Worm (Caenorhabditis elegans) whole organism, L4/young adult: ENCODE measurements around the gene F37B4.10.

Experiments
- dao-5 ChIP-seq: sonication (generic microtip); optimal IDR thresholded peaks from 2 replicates; lab custom pipeline; 2016; ENCODE audit warnings: missing genotype, missing genetic modification characterization, moderate library complexity, missing compliant biosample characterization
- him-1 ChIP-seq: sonication (generic microtip); optimal IDR thresholded peaks from 2 replicates; lab custom pipeline; 2016; ENCODE audit warnings: missing genotype, missing genetic modification reagents, missing genetic modification characterization, missing compliant biosample characterization

ce11 chrV:2830817-2831216, 46.6 kb downstream of the F37B4.10 start, which contains the start of gene srw-2:
- no peak for TF ChIP-seq dao-5
- TF ChIP-seq him-1 (tag; lab: Kevin White, UChicago), result no peak
